Fruit fly (Drosophila melanogaster) whole organism, embryonic: ENCODE data around the gene Nsf2.
A peak's percentile ranks its signal among the peaks of the same experiment; 100 is the strongest.

Experiments
- Adf1 ChIP-seq: fragments of 200-800 bp; sonication (Bioruptor generic); IDR thresholded peaks from 2 replicates; pipeline ENCODE4 v1.3.6; 2022; ENCODE audit warnings: missing biosample characterization, missing genetic modification characterization
- Asciz ChIP-seq: fragments of 200-800 bp; sonication (Bioruptor generic); optimal IDR thresholded peaks from 2 replicates; lab custom pipeline; 2017; ENCODE audit warnings: missing biosample characterization, mild to moderate bottlenecking, missing genetic modification characterization, missing genetic modification reagents
- Atf6 ChIP-seq: fragments of 200-800 bp; sonication (Bioruptor generic); IDR thresholded peaks from 2 replicates; pipeline ENCODE4 v1.3.6; 2022; ENCODE audit warnings: missing biosample characterization, missing genetic modification characterization
- B-H2 ChIP-seq: fragments of 200-800 bp; sonication (Bioruptor generic); optimal IDR thresholded peaks from 2 replicates; lab custom pipeline; 2018; ENCODE audit warnings: missing biosample characterization, mild to moderate bottlenecking, missing genetic modification characterization
- Blimp-1 ChIP-seq: fragments of 200-800 bp; sonication (Bioruptor generic); optimal IDR thresholded peaks from 3 replicates; lab custom pipeline; 2018; ENCODE audit warnings: missing biosample characterization, missing genetic modification characterization, mild to moderate bottlenecking, moderate library complexity, missing genetic modification reagents
- C15 ChIP-seq: fragments of 200-800 bp; sonication (Bioruptor generic); IDR thresholded peaks from 3 replicates; pipeline ENCODE4 v1.3.6; 2022; ENCODE audit warnings: missing biosample characterization, missing genetic modification characterization
- CG10321 ChIP-seq: fragments of 200-800 bp; sonication (Bioruptor generic); IDR thresholded peaks from 2 replicates; pipeline ENCODE4 v1.3.6; 2022; ENCODE audit warnings: missing biosample characterization, missing genetic modification characterization
- CG12104 ChIP-seq: fragments of 200-800 bp; sonication (Bioruptor generic); optimal IDR thresholded peaks from 3 replicates; lab custom pipeline; 2016; ENCODE audit warnings: missing biosample characterization, missing genetic modification characterization
- CG12155 ChIP-seq: fragments of 200-800 bp; sonication (Bioruptor generic); optimal IDR thresholded peaks from 3 replicates; lab custom pipeline; 2016; ENCODE audit warnings: missing biosample characterization, missing genetic modification characterization
- CG12236 ChIP-seq: fragments of 200-800 bp; sonication (Bioruptor generic); optimal IDR thresholded peaks from 2 replicates; lab custom pipeline; 2016; ENCODE audit warnings: missing biosample characterization, missing genetic modification characterization
- CG14050 ChIP-seq: fragments of 200-800 bp; sonication (Bioruptor generic); IDR thresholded peaks from 3 replicates; pipeline ENCODE4 v1.3.6; 2022; ENCODE audit warnings: missing biosample characterization, missing genetic modification characterization
- CG14860 ChIP-seq: fragments of 200-800 bp; sonication (Bioruptor generic); IDR thresholded peaks from 3 replicates; pipeline ENCODE4 v1.3.6; 2022; ENCODE audit warnings: missing biosample characterization, missing genetic modification characterization; ENCODE audit not compliant: partially characterized antibody
- CG15073 ChIP-seq: fragments of 200-800 bp; sonication (Bioruptor generic); optimal IDR thresholded peaks from 2 replicates; lab custom pipeline; 2016; ENCODE audit warnings: missing biosample characterization, missing genetic modification characterization
- CG16815 ChIP-seq: fragments of 200-800 bp; sonication (Bioruptor generic); optimal IDR thresholded peaks from 3 replicates; lab custom pipeline; 2017; ENCODE audit warnings: missing biosample characterization, mild to moderate bottlenecking, missing genetic modification characterization
- CG31224 ChIP-seq: fragments of 200-800 bp; sonication (Bioruptor generic); IDR thresholded peaks from 2 replicates; pipeline ENCODE4 v1.3.6; 2022; ENCODE audit warnings: missing biosample characterization, missing genetic modification characterization
- CG31365 ChIP-seq: fragments of 200-800 bp; sonication (Bioruptor generic); optimal IDR thresholded peaks from 2 replicates; lab custom pipeline; 2018; ENCODE audit warnings: missing biosample characterization, mild to moderate bottlenecking, missing genetic modification characterization
- CG32767 ChIP-seq: fragments of 200-800 bp; sonication (Bioruptor generic); IDR thresholded peaks from 2 replicates; pipeline ENCODE4 v1.3.6; 2022; ENCODE audit warnings: missing biosample characterization, missing genetic modification characterization
- CG6175 ChIP-seq: fragments of 200-800 bp; sonication (Bioruptor generic); IDR thresholded peaks from 3 replicates; pipeline ENCODE4 v1.3.6; 2022; ENCODE audit warnings: missing biosample characterization, missing genetic modification characterization
- CG6654 ChIP-seq: fragments of 200-800 bp; sonication (Bioruptor generic); optimal IDR thresholded peaks from 2 replicates; lab custom pipeline; 2017; ENCODE audit warnings: missing biosample characterization, mild to moderate bottlenecking, missing genetic modification characterization
- CG6683 ChIP-seq: fragments of 200-800 bp; sonication (Bioruptor generic); optimal IDR thresholded peaks from 2 replicates; lab custom pipeline; 2017; ENCODE audit warnings: missing biosample characterization, mild to moderate bottlenecking, missing genetic modification characterization, missing genetic modification reagents
- CG7556 ChIP-seq: fragments of 200-800 bp; sonication (Bioruptor generic); optimal IDR thresholded peaks from 2 replicates; lab custom pipeline; 2017; ENCODE audit warnings: missing biosample characterization, mild to moderate bottlenecking, missing genetic modification characterization
- CG7963 ChIP-seq: fragments of 200-800 bp; sonication (Bioruptor generic); IDR thresholded peaks from 3 replicates; pipeline ENCODE4 v1.3.6; 2022; ENCODE audit warnings: missing biosample characterization, missing genetic modification characterization; ENCODE audit not compliant: partially characterized antibody
- CG9932 ChIP-seq: fragments of 200-800 bp; sonication (Bioruptor generic); IDR thresholded peaks from 2 replicates; pipeline ENCODE4 v1.3.6; 2022; ENCODE audit warnings: missing biosample characterization, missing genetic modification characterization
- D19B ChIP-seq: fragments of 200-800 bp; sonication (Bioruptor generic); optimal IDR thresholded peaks from 2 replicates; lab custom pipeline; 2017; ENCODE audit warnings: missing biosample characterization, mild to moderate bottlenecking, missing genetic modification characterization
- Ets65A ChIP-seq: fragments of 200-800 bp; sonication (Bioruptor generic); peaks from one replicate; lab custom pipeline; 2016; ENCODE audit warnings: missing biosample characterization, missing genetic modification characterization
- Mrtf ChIP-seq: fragments of 200-800 bp; sonication (Bioruptor generic); IDR thresholded peaks from 3 replicates; pipeline ENCODE4 v1.3.6; 2022; ENCODE audit warnings: missing biosample characterization, missing genetic modification characterization
- Myb ChIP-seq: fragments of 200-800 bp; sonication (Bioruptor generic); optimal IDR thresholded peaks from 2 replicates; lab custom pipeline; 2016; ENCODE audit warnings: missing biosample characterization, missing genetic modification characterization
- Sox100B ChIP-seq: fragments of 200-800 bp; sonication (Bioruptor generic); optimal IDR thresholded peaks from 3 replicates; lab custom pipeline; 2018; ENCODE audit warnings: missing biosample characterization, mild to moderate bottlenecking, missing genetic modification characterization
- ap ChIP-seq: fragments of 200-800 bp; sonication (Bioruptor generic); IDR thresholded peaks from 2 replicates; pipeline ENCODE4 v1.3.6; 2022; ENCODE audit warnings: missing biosample characterization, missing genetic modification characterization
- bowl ChIP-seq: fragments of 200-800 bp; sonication (Bioruptor generic); IDR thresholded peaks from 2 replicates; pipeline ENCODE4 v1.3.6; 2022; ENCODE audit warnings: missing biosample characterization, missing genetic modification characterization
- bsh ChIP-seq, 2 experiments: fragments of 200-800 bp; sonication (Bioruptor generic); optimal IDR thresholded peaks; 2 replicates each; lab custom pipeline; 2017 to 2018; ENCODE audit warnings: mild to moderate bottlenecking in 2 of 2, missing biosample characterization in 2 of 2, missing genetic modification characterization in 2 of 2, moderate library complexity in 1 of 2
- chif ChIP-seq, 2 experiments: fragments of 200-800 bp; sonication (Bioruptor generic); optimal IDR thresholded peaks; 3 replicates each; lab custom pipeline; 2016; ENCODE audit warnings: missing biosample characterization in 2 of 2, missing genetic modification characterization in 2 of 2
- en ChIP-seq: fragments of 200-800 bp; sonication (Bioruptor generic); optimal IDR thresholded peaks from 2 replicates; lab custom pipeline; 2016; ENCODE audit warnings: missing biosample characterization, missing genetic modification characterization
- fd102C ChIP-seq: fragments of 200-800 bp; sonication (Bioruptor generic); optimal IDR thresholded peaks from 2 replicates; lab custom pipeline; 2018; ENCODE audit warnings: missing biosample characterization, mild to moderate bottlenecking, missing genetic modification characterization, moderate library complexity
- ftz-f1 ChIP-seq: fragments of 200-800 bp; sonication (Bioruptor generic); optimal IDR thresholded peaks from 2 replicates; lab custom pipeline; 2016; ENCODE audit warnings: missing biosample characterization, missing genetic modification characterization
- hth ChIP-seq: fragments of >200 bp; optimal IDR thresholded peaks from 2 replicates; lab custom pipeline; 2017; ENCODE audit warnings: inconsistent platforms
- mld ChIP-seq: fragments of 200-800 bp; sonication (Bioruptor generic); IDR thresholded peaks from 3 replicates; pipeline ENCODE4 v1.3.6; 2022; ENCODE audit warnings: missing biosample characterization, missing genetic modification characterization; ENCODE audit not compliant: partially characterized antibody
- nom ChIP-seq: fragments of 200-800 bp; sonication (Bioruptor generic); optimal IDR thresholded peaks from 2 replicates; lab custom pipeline; 2017; ENCODE audit warnings: missing biosample characterization, missing genetic modification characterization, mild to moderate bottlenecking, moderate library complexity, missing genetic modification reagents
- odd ChIP-seq: fragments of 200-800 bp; sonication (Bioruptor generic); optimal IDR thresholded peaks from 2 replicates; lab custom pipeline; 2017; ENCODE audit warnings: missing biosample characterization, mild to moderate bottlenecking, missing genetic modification characterization
- peb ChIP-seq: fragments of 200-800 bp; sonication (Bioruptor generic); IDR thresholded peaks from 2 replicates; pipeline ENCODE4 v1.3.6; 2022; ENCODE audit warnings: missing biosample characterization, missing genetic modification characterization
- ro ChIP-seq: fragments of 200-800 bp; sonication (Bioruptor generic); IDR thresholded peaks from 2 replicates; pipeline ENCODE4 v1.3.6; 2022; ENCODE audit warnings: missing biosample characterization, missing genetic modification characterization
- row ChIP-seq: fragments of 200-800 bp; sonication (Bioruptor generic); IDR thresholded peaks from 3 replicates; pipeline ENCODE4 v1.3.6; 2022; ENCODE audit warnings: missing biosample characterization, missing genetic modification characterization
- salm ChIP-seq: fragments of 200-800 bp; sonication (Bioruptor generic); optimal IDR thresholded peaks from 2 replicates; lab custom pipeline; 2018; ENCODE audit warnings: missing biosample characterization, mild to moderate bottlenecking, missing genetic modification characterization
- schlank ChIP-seq: fragments of 200-800 bp; sonication (Bioruptor generic); optimal IDR thresholded peaks from 2 replicates; lab custom pipeline; 2018; ENCODE audit warnings: missing biosample characterization, mild to moderate bottlenecking, missing genetic modification characterization
- sisA ChIP-seq: fragments of 200-800 bp; sonication (Bioruptor generic); IDR thresholded peaks from 2 replicates; pipeline ENCODE4 v1.3.6; 2022; ENCODE audit warnings: missing biosample characterization, missing genetic modification characterization
- tll ChIP-seq, 2 experiments: fragments of 200-800 bp in 1 of 2; fragments of >200 bp in 1 of 2; sonication (Bioruptor generic) in 1 of 2; optimal IDR thresholded peaks; 2 replicates each; lab custom pipeline; 2017 to 2019; ENCODE audit warnings: missing biosample characterization in 2 of 2, missing genetic modification characterization in 2 of 2, mild to moderate bottlenecking in 1 of 2, moderate library complexity in 1 of 2
- wek ChIP-seq: fragments of 200-800 bp; sonication (Bioruptor generic); optimal IDR thresholded peaks from 3 replicates; lab custom pipeline; 2018; ENCODE audit warnings: missing biosample characterization, mild to moderate bottlenecking, missing genetic modification characterization, moderate library complexity
- wor ChIP-seq: fragments of 200-800 bp; sonication (Bioruptor generic); IDR thresholded peaks from 2 replicates; pipeline ENCODE4 v1.3.6; 2022; ENCODE audit warnings: missing biosample characterization, missing genetic modification characterization
- zen ChIP-seq: fragments of 200-800 bp; sonication (Bioruptor generic); optimal IDR thresholded peaks from 3 replicates; lab custom pipeline; 2018; ENCODE audit warnings: missing biosample characterization, mild to moderate bottlenecking, missing genetic modification characterization, moderate library complexity
- zen2 ChIP-seq: fragments of 200-800 bp; sonication (Bioruptor generic); IDR thresholded peaks from 3 replicates; pipeline ENCODE4 v1.3.6; 2022; ENCODE audit warnings: missing biosample characterization, missing genetic modification characterization; ENCODE audit not compliant: partially characterized antibody

Gene Nsf2

DNA sequence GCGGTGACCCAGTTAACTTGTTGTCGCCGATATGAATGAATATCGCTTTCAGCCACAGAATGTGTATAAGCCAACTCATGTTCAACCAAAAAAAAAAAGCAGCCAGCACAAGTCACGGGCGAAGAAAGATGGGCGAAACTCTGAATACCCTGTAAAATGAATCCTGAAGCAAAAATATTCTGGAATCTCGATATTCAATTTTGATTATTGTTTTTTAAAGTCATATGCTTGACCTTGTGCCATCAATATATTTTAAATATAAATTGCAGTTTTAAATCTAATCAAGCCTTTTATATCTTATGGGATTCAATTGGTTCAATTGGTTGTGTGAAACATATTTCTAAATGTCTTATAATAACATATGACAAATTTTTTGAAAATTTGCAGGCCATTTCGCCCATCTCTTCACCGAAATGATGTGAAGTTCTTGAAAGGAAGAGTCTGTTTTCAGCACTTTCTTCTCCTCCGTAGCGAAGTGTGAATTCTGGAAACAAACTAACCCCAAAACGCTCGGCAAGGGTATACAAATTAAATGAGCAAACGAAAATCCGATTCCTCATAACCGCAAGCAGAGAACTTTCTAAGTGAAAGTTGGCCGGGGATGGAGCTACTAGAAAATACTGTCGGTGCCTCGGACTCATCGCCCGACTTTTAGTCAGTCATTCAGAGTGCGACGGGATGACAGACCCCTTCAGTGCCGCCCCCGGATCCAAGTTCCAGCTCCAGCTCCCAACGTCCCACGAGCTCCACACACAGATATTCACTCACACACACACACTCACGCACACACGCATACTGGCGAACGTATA lies 22.0 kb downstream of the Nsf2 start (continued):
- TF ChIP-seq CG12155 (GFP tag; lab: Kevin White, UChicago) (no peak), CG6683 (GFP tag; lab: Kevin White, UChicago) (no peak), CG7963 (GFP tag; lab: Robert Waterston, UW) (no peak), en (GFP tag; lab: Kevin White, UChicago) (no peak), hth (lab: Kevin White, UChicago) (no peak), CG14860 (no peak), sisA (GFP tag; lab: Robert Waterston, UW) (no peak), CG6654 (GFP tag; lab: Kevin White, UChicago) (no peak), Ets65A (GFP tag; lab: Kevin White, UChicago) (no peak), CG7556 (no peak), D19B (GFP tag; lab: Kevin White, UChicago) (peak; percentile 10), B-H2 (GFP tag; lab: Kevin White, UChicago) (no peak), nom (no peak), CG31365 (no peak), row (0 out of 3 replicates have a peak, but pooled peaks have one; percentile 15), Sox100B (GFP tag; lab: Kevin White, UChicago) (no peak), CG12236 (GFP tag; lab: Kevin White, UChicago) (no peak), ro (no peak), wek (GFP tag; lab: Kevin White, UChicago) (no peak), CG6175 (GFP tag; lab: Robert Waterston, UW) (no peak), Blimp-1 (GFP tag; lab: Kevin White, UChicago) (peak; percentile 96), tll (GFP tag; optimal IDR thresholded peaks at IDR 0.05; lab: Kevin White, UChicago) (no peak), Atf6 (GFP tag; lab: Robert Waterston, UW) (no peak)

DNA sequence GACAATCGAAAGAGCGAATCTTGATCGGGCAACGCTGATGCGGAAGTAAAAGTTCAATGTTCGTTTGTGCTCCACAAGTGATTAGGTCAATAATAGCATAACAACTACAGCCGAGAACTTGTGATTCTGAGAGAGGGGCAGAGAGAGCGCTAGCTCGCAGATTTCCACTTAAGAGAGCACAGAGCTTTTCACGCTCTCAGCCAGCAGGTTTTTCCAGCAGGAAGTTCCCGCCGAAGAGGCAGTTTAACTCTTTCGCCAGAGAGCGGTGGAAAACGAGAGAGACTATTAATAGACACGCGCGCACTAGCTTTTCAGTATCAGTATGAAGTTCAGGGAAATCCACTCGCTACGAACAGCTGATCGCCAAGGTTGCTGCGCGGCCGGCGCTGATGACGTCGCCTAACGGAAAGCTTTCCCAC lies 22.8 kb downstream of the Nsf2 start:
- TF ChIP-seq mld (GFP tag; lab: Robert Waterston, UW) (peak; percentile 57; the same call in 1 of the 3 replicates), wor (GFP tag; lab: Robert Waterston, UW) (no peak), CG15073 (GFP tag; lab: Kevin White, UChicago) (no peak), CG32767 (GFP tag; lab: Robert Waterston, UW) (no peak), CG10321 (no peak), CG9932 (no peak), Asciz (GFP tag; lab: Kevin White, UChicago) (no peak), bowl (no peak), salm (no peak), CG31224 (no peak), zen2 (GFP tag; lab: Robert Waterston, UW) (peak; percentile 56; the same call in 2 of the 3 replicates), CG12155 (GFP tag; lab: Kevin White, UChicago) (no peak), bsh (GFP tag; optimal IDR thresholded peaks at IDR 0.05; lab: Kevin White, UChicago) (no peak), zen (no peak), schlank (tag; lab: Kevin White, UChicago) (no peak), CG12104 (GFP tag; lab: Kevin White, UChicago) (no peak), C15 (GFP tag; lab: Robert Waterston, UW) (peak; percentile 41; the same call in 1 of the 3 replicates), ap (GFP tag; lab: Robert Waterston, UW) (no peak), CG16815 (GFP tag; lab: Kevin White, UChicago) (no peak), Adf1 (GFP tag; lab: Robert Waterston, UW) (no peak), CG14050 (GFP tag; lab: Robert Waterston, UW) (no peak), odd (GFP tag; lab: Kevin White, UChicago) (no peak), ftz-f1 (GFP tag; lab: Kevin White, UChicago) (peak; percentile 57), Myb (GFP tag; lab: Kevin White, UChicago) (no peak), fd102C (GFP tag; lab: Kevin White, UChicago) (no peak), chif (GFP tag; optimal IDR thresholded peaks at IDR 0.05; lab: Kevin White, UChicago) (no peak), peb (GFP tag; lab: Robert Waterston, UW) (no peak), Mrtf (GFP tag; lab: Robert Waterston, UW) (no peak)
